Worm (Caenorhabditis elegans): ENCODE results near the gene F22B8.3.

- TF ChIP-seq him-1 (tag; optimal IDR thresholded peaks at IDR 0.05) (no peak), W03F9.2 (tag; optimal IDR thresholded peaks at IDR 0.05) (no peak)
Measured at ce11 chrV:16047508-16047907, 43.3 kb upstream of the F22B8.3 start, which contains the start of gene str-198.

Measured in whole organism, L4/young adult.